Worm (Caenorhabditis elegans) whole organism, L3 larva: Measurements from ENCODE around the gene Y73B6BL.47.
A peak's percentile ranks its signal among the peaks of the same experiment; 100 is the strongest.

Experiments used
- R02D3.7 ChIP-seq: fragments of 150-350 bp; optimal IDR thresholded peaks from 2 replicates; lab custom pipeline; 2014; ENCODE audit warnings: missing biosample characterization, missing genetic modification characterization
- ZK546.5 ChIP-seq: sonication (generic microtip); optimal IDR thresholded peaks from 2 replicates; lab custom pipeline; 2017; ENCODE audit warnings: missing biosample characterization, missing genetic modification characterization
- aly-2 ChIP-seq: fragments of 150-350 bp; optimal IDR thresholded peaks from 2 replicates; lab custom pipeline; 2014; ENCODE audit warnings: missing biosample characterization, missing genetic modification characterization
- ceh-16 ChIP-seq: sonication (generic microtip); optimal IDR thresholded peaks from 2 replicates; lab custom pipeline; 2017; ENCODE audit warnings: missing biosample characterization, missing genetic modification characterization
- ceh-28 ChIP-seq: fragments of 150-350 bp; optimal IDR thresholded peaks from 2 replicates; lab custom pipeline; 2014; ENCODE audit warnings: missing biosample characterization, missing genetic modification reagents, missing genetic modification characterization
- ceh-82 ChIP-seq: fragments of 150-350 bp; optimal IDR thresholded peaks from 2 replicates; lab custom pipeline; 2014; ENCODE audit warnings: missing biosample characterization, missing genetic modification characterization
- ceh-9 ChIP-seq: sonication (generic microtip); optimal IDR thresholded peaks from 2 replicates; lab custom pipeline; 2018; ENCODE audit warnings: missing biosample characterization, missing genetic modification characterization
- daf-12 ChIP-seq: fragments of 150-350 bp; optimal IDR thresholded peaks from 2 replicates; lab custom pipeline; 2014; ENCODE audit warnings: missing biosample characterization, missing genetic modification reagents, missing genetic modification characterization
- egl-27 ChIP-seq: sonication (generic microtip); optimal IDR thresholded peaks from 4 replicates; lab custom pipeline; 2017; ENCODE audit warnings: missing biosample characterization, missing genetic modification reagents, missing genetic modification characterization
- egl-5 ChIP-seq: fragments of 150-350 bp; optimal IDR thresholded peaks from 2 replicates; lab custom pipeline; 2017; ENCODE audit warnings: missing biosample characterization, missing genetic modification reagents, missing genetic modification characterization, inconsistent platforms
- elt-1 ChIP-seq: fragments of 150-350 bp; optimal IDR thresholded peaks from 2 replicates; lab custom pipeline; 2014; ENCODE audit warnings: missing biosample characterization, missing genetic modification characterization
- elt-2 ChIP-seq: sonication (generic microtip); optimal IDR thresholded peaks from 2 replicates; lab custom pipeline; 2016; ENCODE audit warnings: missing genetic modification reagents, mild to moderate bottlenecking, missing genetic modification characterization, missing compliant biosample characterization
- eor-1 ChIP-seq, 2 experiments: fragments of 150-350 bp; optimal IDR thresholded peaks; 2 replicates each; lab custom pipeline; 2014 to 2018; ENCODE audit warnings: missing biosample characterization in 2 of 2, missing genetic modification characterization in 2 of 2
- fkh-10 ChIP-seq: sonication (generic microtip); optimal IDR thresholded peaks from 2 replicates; lab custom pipeline; 2017; ENCODE audit warnings: missing biosample characterization, missing genetic modification reagents, missing genetic modification characterization
- fkh-2 ChIP-seq: fragments of 150-350 bp; optimal IDR thresholded peaks from 2 replicates; lab custom pipeline; 2014; ENCODE audit warnings: missing biosample characterization, missing genetic modification reagents, missing genetic modification characterization
- fos-1 ChIP-seq: fragments of 150-350 bp; optimal IDR thresholded peaks from 2 replicates; lab custom pipeline; 2014; ENCODE audit warnings: missing biosample characterization, missing genetic modification characterization
- hmg-11 ChIP-seq: sonication (generic microtip); optimal IDR thresholded peaks from 2 replicates; lab custom pipeline; 2016; ENCODE audit warnings: missing genetic modification characterization, missing compliant biosample characterization
- lin-15B ChIP-seq: fragments of 150-350 bp; optimal IDR thresholded peaks from 2 replicates; lab custom pipeline; 2014; ENCODE audit warnings: missing biosample characterization, missing genetic modification characterization
- lin-39 ChIP-seq: fragments of 150-350 bp; optimal IDR thresholded peaks from 2 replicates; lab custom pipeline; 2018; ENCODE audit warnings: missing biosample characterization, missing genetic modification reagents, missing genetic modification characterization
- lsy-12 ChIP-seq: sonication (generic microtip); optimal IDR thresholded peaks from 2 replicates; lab custom pipeline; 2016; ENCODE audit warnings: mild to moderate bottlenecking, missing genetic modification characterization, missing compliant biosample characterization
- mdl-1 ChIP-seq: fragments of 150-350 bp; optimal IDR thresholded peaks from 2 replicates; lab custom pipeline; 2014; ENCODE audit warnings: missing biosample characterization, missing genetic modification characterization
- mml-1 ChIP-seq: fragments of 150-350 bp; sonication (generic microtip); optimal IDR thresholded peaks from 3 replicates; lab custom pipeline; 2014; ENCODE audit warnings: missing biosample characterization, missing genetic modification characterization
- nfya-1 ChIP-seq: sonication (generic microtip); optimal IDR thresholded peaks from 2 replicates; lab custom pipeline; 2017; ENCODE audit warnings: missing genetic modification characterization, mild to moderate bottlenecking, missing compliant biosample characterization, antibody characterized with exemption, moderate library complexity; ENCODE audit not compliant: insufficient read depth
- nhr-11 ChIP-seq: fragments of 150-350 bp; optimal IDR thresholded peaks from 2 replicates; lab custom pipeline; 2014; ENCODE audit warnings: missing biosample characterization, missing genetic modification characterization
- nhr-23 ChIP-seq: fragments of 150-350 bp; optimal IDR thresholded peaks from 2 replicates; lab custom pipeline; 2014; ENCODE audit warnings: missing biosample characterization, missing genetic modification reagents, missing genetic modification characterization
- nhr-237 ChIP-seq: fragments of 150-350 bp; optimal IDR thresholded peaks from 2 replicates; lab custom pipeline; 2014; ENCODE audit warnings: missing biosample characterization, missing genetic modification characterization
- nhr-25 ChIP-seq: sonication (generic microtip); optimal IDR thresholded peaks from 2 replicates; lab custom pipeline; 2017; ENCODE audit warnings: missing biosample characterization, missing genetic modification characterization
- nhr-28 ChIP-seq: fragments of 150-350 bp; optimal IDR thresholded peaks from 2 replicates; lab custom pipeline; 2014; ENCODE audit warnings: missing biosample characterization, missing genetic modification characterization
- nhr-43 ChIP-seq: sonication (generic microtip); optimal IDR thresholded peaks from 2 replicates; lab custom pipeline; 2016; ENCODE audit warnings: mild to moderate bottlenecking, missing genetic modification characterization, missing compliant biosample characterization; ENCODE audit not compliant: poor library complexity, severe bottlenecking
- nhr-67 ChIP-seq: fragments of 150-350 bp; optimal IDR thresholded peaks from 2 replicates; lab custom pipeline; 2014; ENCODE audit warnings: missing biosample characterization, missing genetic modification characterization
- nhr-76 ChIP-seq: fragments of 150-350 bp; sonication (generic microtip); optimal IDR thresholded peaks from 5 replicates; lab custom pipeline; 2014; ENCODE audit warnings: missing biosample characterization, missing genetic modification characterization
- pha-4 ChIP-seq: fragments of 150-350 bp; optimal IDR thresholded peaks from 2 replicates; lab custom pipeline; 2014; ENCODE audit warnings: missing biosample characterization, missing genetic modification reagents, missing genetic modification characterization
- pqm-1 ChIP-seq: fragments of 150-350 bp; optimal IDR thresholded peaks from 2 replicates; lab custom pipeline; 2017; ENCODE audit warnings: missing biosample characterization, missing genetic modification characterization, inconsistent platforms
- sea-2 ChIP-seq: fragments of 150-350 bp; sonication (generic microtip); optimal IDR thresholded peaks from 4 replicates; lab custom pipeline; 2014; ENCODE audit warnings: missing biosample characterization, missing genetic modification reagents, missing genetic modification characterization
- skn-1 ChIP-seq: fragments of 150-350 bp; optimal IDR thresholded peaks from 2 replicates; lab custom pipeline; 2014; ENCODE audit warnings: missing biosample characterization, missing genetic modification characterization
- snpc-4 ChIP-seq: fragments of 150-350 bp; optimal IDR thresholded peaks from 2 replicates; lab custom pipeline; 2014; ENCODE audit warnings: missing biosample characterization, missing genetic modification characterization
- tbx-2 ChIP-seq: sonication (generic microtip); optimal IDR thresholded peaks from 2 replicates; lab custom pipeline; 2016; ENCODE audit warnings: mild to moderate bottlenecking, missing genetic modification characterization, missing compliant biosample characterization
- unc-39 ChIP-seq: sonication (generic microtip); optimal IDR thresholded peaks from 4 replicates; lab custom pipeline; 2017; ENCODE audit warnings: missing biosample characterization, missing genetic modification characterization
- unc-62 ChIP-seq: fragments of 150-350 bp; sonication (generic microtip); optimal IDR thresholded peaks from 4 replicates; lab custom pipeline; 2014; ENCODE audit warnings: missing biosample characterization, missing genetic modification reagents, missing genetic modification characterization
- ztf-11 ChIP-seq: fragments of 150-350 bp; optimal IDR thresholded peaks from 2 replicates; lab custom pipeline; 2014; ENCODE audit warnings: missing biosample characterization, missing genetic modification characterization
- ztf-4 ChIP-seq: fragments of 150-350 bp; optimal IDR thresholded peaks from 2 replicates; lab custom pipeline; 2014; ENCODE audit warnings: missing biosample characterization, missing genetic modification characterization

Gene Y73B6BL.47

ce11 chrIV:6329339-6329738 is 32.4 kb upstream of the Y73B6BL.47 start, which contains the start of gene seu-1:
Gene seu-1 (plus strand): TSS chrIV:6329639.
- TF ChIP-seq nhr-67 (tag; lab: Kevin White, UChicago) (no peak), unc-39 (tag; lab: Kevin White, UChicago) (no peak), skn-1 (tag; lab: Kevin White, UChicago) (no peak), fkh-10 (GFP tag; lab: Kevin White, UChicago) (no peak), ceh-16 (no peak), hmg-11 (no peak), nhr-237 (tag; lab: Kevin White, UChicago) (no peak), pha-4 (no peak), ceh-9 (no peak), tbx-2 (no peak), ceh-82 (tag; lab: Kevin White, UChicago) (no peak), lin-39 (tag; lab: Kevin White, UChicago) (no peak)

ce11 chrIV:6330790-6331189 is 31.0 kb upstream of the Y73B6BL.47 start:
- no peak for TF ChIP-seq skn-1 (tag; lab: Kevin White, UChicago)
- no peak for TF ChIP-seq elt-1 (tag; lab: Kevin White, UChicago)
- TF ChIP-seq ZK546.5 (tag; lab: Kevin White, UChicago) = no peak
- TF ChIP-seq nhr-23 (tag; lab: Kevin White, UChicago) = no peak
- peak; percentile 81 for TF ChIP-seq elt-2 (tag; lab: Kevin White, UChicago)
- TF ChIP-seq pqm-1 (tag; lab: Kevin White, UChicago) = peak; percentile 37

- TF ChIP-seq hmg-11 (no peak), ztf-11 (tag; lab: Kevin White, UChicago) (no peak), unc-62 (GFP tag; lab: Kevin White, UChicago) (no peak), egl-27 (tag; lab: Kevin White, UChicago) (no peak), eor-1 (tag; optimal IDR thresholded peaks at IDR 0.05; lab: Kevin White, UChicago) (no peak), egl-5 (tag; lab: Kevin White, UChicago) (no peak), pha-4 (no peak), nhr-76 (tag; lab: Kevin White, UChicago) (no peak), daf-12 (no peak), nfya-1 (no peak), unc-39 (tag; lab: Kevin White, UChicago) (no peak)
Observed at ce11 chrIV:6333915-6334314, 27.9 kb upstream of the Y73B6BL.47 start, which contains the start of gene blos-2. Gene blos-2 (plus strand): TSS chrIV:6334215.

- TF ChIP-seq pha-4 = peak; percentile 65
- TF ChIP-seq ceh-28 (tag; lab: Kevin White, UChicago) = no peak
- no peak for TF ChIP-seq nhr-23 (tag; lab: Kevin White, UChicago)
Observed at ce11 chrIV:6335908-6336307, 25.9 kb upstream of the Y73B6BL.47 start, which contains the start of gene mif-4. Gene mif-4 (minus strand): TSS chrIV:6335994.

- TF ChIP-seq R02D3.7 (peak; percentile 81), eor-1 (tag; optimal IDR thresholded peaks at IDR 0.05; lab: Kevin White, UChicago) (peak; percentile 12 to 57), nhr-76 (tag; lab: Kevin White, UChicago) (no peak), ZK546.5 (tag; lab: Kevin White, UChicago) (no peak), tbx-2 (peak; percentile 92), nhr-43 (tag; lab: Kevin White, UChicago) (peak; percentile 96), fos-1 (tag; lab: Kevin White, UChicago) (peak; percentile 41), unc-62 (GFP tag; lab: Kevin White, UChicago) (peak; percentile 84), lin-39 (tag; lab: Kevin White, UChicago) (peak; percentile 49), elt-1 (tag; lab: Kevin White, UChicago) (peak; percentile 69), elt-2 (tag; lab: Kevin White, UChicago) (peak; percentile 94), egl-5 (tag; lab: Kevin White, UChicago) (peak; percentile 85), lin-15B (tag; lab: Kevin White, UChicago) (peak; percentile 56), nhr-28 (tag; lab: Kevin White, UChicago) (no peak), unc-39 (tag; lab: Kevin White, UChicago) (no peak), egl-27 (tag; lab: Kevin White, UChicago) (peak; percentile 14), snpc-4 (peak; percentile 62), ceh-16 (no peak), mml-1 (peak; percentile 34), fkh-10 (GFP tag; lab: Kevin White, UChicago) (no peak), aly-2 (no peak), daf-12 (no peak), sea-2 (peak; percentile 23), pha-4 (peak; percentile 96), nfya-1 (peak; percentile 94), nhr-23 (tag; lab: Kevin White, UChicago) (peak; percentile 98), lsy-12 (tag; lab: Kevin White, UChicago) (peak; percentile 93), ztf-4 (peak; percentile 83), nhr-11 (tag; lab: Kevin White, UChicago) (peak; percentile 68), ceh-9 (no peak), ceh-28 (tag; lab: Kevin White, UChicago) (peak; percentile 71), nhr-25 (tag; lab: Kevin White, UChicago) (peak; percentile 99), fkh-2 (no peak), mdl-1 (tag; lab: Kevin White, UChicago) (peak; percentile 98), hmg-11 (peak; percentile 86), pqm-1 (tag; lab: Kevin White, UChicago) (peak; percentile 94)
Observed at ce11 chrIV:6336748-6337147, 25.0 kb upstream of the Y73B6BL.47 start.
